Fruit fly (Drosophila melanogaster) whole organism, adult: Measurements from ENCODE around the gene Lip1.

ENCODE experiments used
- CG33017 ChIP-seq: fragments of 200-800 bp; sonication (Bioruptor generic); optimal IDR thresholded peaks from 2 replicates; lab custom pipeline; 2018; ENCODE audit warnings: missing biosample characterization, mild to moderate bottlenecking, missing genetic modification characterization, moderate library complexity
- Mnt ChIP-seq: fragments of 200-800 bp; sonication (Bioruptor generic); optimal IDR thresholded peaks from 2 replicates; lab custom pipeline; 2016; ENCODE audit warnings: missing biosample characterization, mild to moderate bottlenecking, missing genetic modification characterization
- cnc ChIP-seq, 2 experiments: fragments of >200 bp; optimal IDR thresholded peaks; 2 replicates each; lab custom pipeline; 2017
- kay ChIP-seq: fragments of 200-800 bp; sonication (Bioruptor generic); peaks from one replicate; lab custom pipeline; 2016; ENCODE audit warnings: missing biosample characterization, missing genetic modification characterization, borderline replicate concordance
- ovo ChIP-seq: fragments of 200-800 bp; sonication (Bioruptor generic); optimal IDR thresholded peaks from 2 replicates; lab custom pipeline; 2016; ENCODE audit warnings: missing biosample characterization, missing genetic modification characterization
- pad ChIP-seq: fragments of 200-800 bp; sonication (Bioruptor generic); optimal IDR thresholded peaks from 3 replicates; lab custom pipeline; 2017; ENCODE audit warnings: missing biosample characterization, missing genetic modification characterization, mild to moderate bottlenecking, moderate library complexity, missing genetic modification reagents

DNA sequence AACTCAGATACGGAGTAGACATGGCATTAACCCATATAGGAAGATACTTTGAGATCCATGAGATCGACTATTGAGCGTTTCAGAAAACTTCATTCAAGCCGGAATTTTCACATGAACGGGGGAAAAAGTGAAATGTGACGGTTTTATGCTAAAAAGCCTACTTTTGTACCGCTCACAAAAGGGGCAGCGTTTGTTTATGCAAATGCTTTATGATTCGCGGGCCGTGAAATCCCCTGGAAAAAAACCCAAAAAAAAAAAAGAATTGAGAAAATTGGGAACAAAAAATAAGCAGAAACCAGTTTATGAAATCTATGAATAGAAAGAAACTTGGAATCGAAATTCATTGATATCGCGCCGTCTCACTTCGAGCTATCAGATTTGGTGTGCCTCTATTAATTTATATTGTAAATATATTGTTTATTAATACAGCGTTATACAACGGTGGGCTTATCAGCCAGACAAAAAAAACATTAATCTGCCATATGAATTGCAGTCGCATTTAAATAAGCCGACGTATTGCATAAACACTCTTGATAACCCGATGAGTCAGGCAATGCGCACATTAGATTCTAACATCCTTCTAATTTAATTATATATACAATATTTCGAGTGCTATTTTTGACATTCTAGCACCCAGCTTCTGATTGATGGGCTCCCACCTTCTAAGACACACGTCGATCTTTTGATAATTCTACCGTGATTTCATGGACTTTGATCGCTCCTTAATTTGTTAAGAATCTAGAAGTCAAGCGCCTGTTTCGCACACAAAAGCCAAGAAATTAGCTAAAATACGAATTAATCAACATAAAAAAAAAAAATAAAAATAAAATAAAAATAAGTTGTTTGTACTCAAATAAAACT is 48.5 kb upstream of the Lip1 start:
- TF ChIP-seq Mnt (no peak), kay (GFP tag; lab: Kevin White, UChicago) (peak; percentile 79), CG33017 (no peak), pad (no peak), cnc (optimal IDR thresholded peaks at IDR 0.05; lab: Kevin White, UChicago) (no peak), ovo (GFP tag; lab: Kevin White, UChicago) (no peak)
